Comparison of ENCODE assay signal across 1 fruit fly cellular context in genomic region chr3L:14801854-14802616, dm6.
TF ChIP-seq lines count a peak whose summit lies in the region.

TSS of gene NHP2 (minus strand) at chr3L:14802168.

TF ChIP-seq in whole organism, embryonic, 481 proteins besides CTCF, POLR2A, EP300 and RAD21 (continued from another document):
- TF ChIP-seq CG6791 (GFP tag; IDR thresholded peaks at IDR 0.05; lab: Robert Waterston, UW; ENCODE audit: partially characterized antibody) (peak; percentile 75), gsb (GFP tag; IDR thresholded peaks at IDR 0.05; lab: Robert Waterston, UW) (peak; percentile 66), CG13624 (GFP tag; optimal IDR thresholded peaks at IDR 0.05; lab: Kevin White, UChicago) (peak; percentile 49), Nf-YC (tag; optimal IDR thresholded peaks at IDR 0.05; lab: Kevin White, UChicago) (no peak), CG8388 (GFP tag; optimal IDR thresholded peaks at IDR 0.05; lab: Kevin White, UChicago) (peak; percentile 80), Dref (GFP tag; IDR thresholded peaks at IDR 0.05; lab: Robert Waterston, UW) (no peak), Xbp1 (GFP tag; optimal IDR thresholded peaks at IDR 0.05; lab: Kevin White, UChicago) (peak; percentile 87), CG4854 (GFP tag; optimal IDR thresholded peaks at IDR 0.05; lab: Kevin White, UChicago) (peak; percentile 38), nerfin-2 (GFP tag; IDR thresholded peaks at IDR 0.05; lab: Robert Waterston, UW; ENCODE audit: partially characterized antibody) (no peak), CG8944 (GFP tag; optimal IDR thresholded peaks at IDR 0.05; lab: Kevin White, UChicago) (no peak), eyg (GFP tag; optimal IDR thresholded peaks at IDR 0.05; lab: Kevin White, UChicago) (peak; percentile 45), inv (GFP tag; IDR thresholded peaks at IDR 0.05; lab: Robert Waterston, UW; ENCODE audit: partially characterized antibody) (no peak), pros (GFP tag; optimal IDR thresholded peaks at IDR 0.05; lab: Kevin White, UChicago) (no peak), CG8281 (tag; optimal IDR thresholded peaks at IDR 0.05; lab: Kevin White, UChicago) (no peak), croc (GFP tag; conservative IDR thresholded peaks at IDR 0.05; lab: Robert Waterston, UW) (no peak), Ada2b (GFP tag; IDR thresholded peaks at IDR 0.05; lab: Robert Waterston, UW) (peak; percentile 63), D19A (tag; optimal IDR thresholded peaks at IDR 0.05; lab: Kevin White, UChicago) (peak; percentile 77), CG10366 (GFP tag; IDR thresholded peaks at IDR 0.05; lab: Robert Waterston, UW) (peak; percentile 77), tup (GFP tag; optimal IDR thresholded peaks at IDR 0.05; lab: Kevin White, UChicago) (peak; percentile 63), Stat92E (GFP tag; optimal IDR thresholded peaks at IDR 0.05; lab: Kevin White, UChicago) (peak in 1 of 3 experiments; percentile 24), CG17829 (tag; optimal IDR thresholded peaks at IDR 0.05; lab: Kevin White, UChicago) (peak; percentile 86), mam (GFP tag; optimal IDR thresholded peaks at IDR 0.05; lab: Kevin White, UChicago) (peak; percentile 65), Lhr (GFP tag; optimal IDR thresholded peaks at IDR 0.05; lab: Kevin White, UChicago) (peak; percentile 89), CG31365 (tag; optimal IDR thresholded peaks at IDR 0.05; lab: Kevin White, UChicago) (peak; percentile 36), fu2 (GFP tag; optimal IDR thresholded peaks at IDR 0.05; lab: Kevin White, UChicago) (peak; percentile 18), kni (GFP tag; optimal IDR thresholded peaks at IDR 0.05; lab: Kevin White, UChicago) (no peak), CG1832 (GFP tag; optimal IDR thresholded peaks at IDR 0.05; lab: Kevin White, UChicago) (no peak), Dll (GFP tag; IDR thresholded peaks at IDR 0.05; lab: Robert Waterston, UW; ENCODE audit: partially characterized antibody) (peak; percentile 35; the same call in 1 of the 4 replicates), ro (GFP tag; IDR thresholded peaks at IDR 0.05; lab: Robert Waterston, UW) (no peak), CG1602 (GFP tag; optimal IDR thresholded peaks at IDR 0.05; lab: Kevin White, UChicago) (peak; percentile 73), CG8924 (tag; optimal IDR thresholded peaks at IDR 0.05; lab: Kevin White, UChicago) (peak; percentile 83), CG2875 (GFP tag; optimal IDR thresholded peaks at IDR 0.05; lab: Kevin White, UChicago) (peak; percentile 67), Dbx (GFP tag; IDR thresholded peaks at IDR 0.05; lab: Robert Waterston, UW) (peak; percentile 87), H15 (GFP tag; IDR thresholded peaks at IDR 0.05; lab: Robert Waterston, UW) (no peak; the same call in 1 of the 3 replicates), CG8765 (GFP tag; IDR thresholded peaks at IDR 0.05; lab: Robert Waterston, UW) (no peak), CG6813 (GFP tag; optimal IDR thresholded peaks at IDR 0.05; lab: Kevin White, UChicago) (peak; percentile 79), Mes4 (GFP tag; optimal IDR thresholded peaks at IDR 0.05; lab: Kevin White, UChicago) (no peak), TFAM (GFP tag; optimal IDR thresholded peaks at IDR 0.05; lab: Kevin White, UChicago) (no peak), CG18619 (GFP tag; optimal IDR thresholded peaks at IDR 0.05; lab: Kevin White, UChicago) (peak; percentile 85), CG7786 (GFP tag; optimal IDR thresholded peaks at IDR 0.05; lab: Kevin White, UChicago) (peak; percentile 59), tio (GFP tag; optimal IDR thresholded peaks at IDR 0.05; lab: Kevin White, UChicago) (no peak), Hand (GFP tag; optimal IDR thresholded peaks at IDR 0.05; lab: Kevin White, UChicago) (peak; percentile 77), CG12391 (tag; optimal IDR thresholded peaks at IDR 0.05; lab: Kevin White, UChicago) (peak; percentile 88), dimm (GFP tag; IDR thresholded peaks at IDR 0.05; lab: Robert Waterston, UW) (no peak; the same call in 1 of the 2 replicates), cg (GFP tag; optimal IDR thresholded peaks at IDR 0.05; lab: Kevin White, UChicago) (no peak), grn (GFP tag; optimal IDR thresholded peaks at IDR 0.05; lab: Kevin White, UChicago) (no peak), CG15601 (tag; optimal IDR thresholded peaks at IDR 0.05; lab: Kevin White, UChicago) (peak; percentile 68), CG7839 (tag; optimal IDR thresholded peaks at IDR 0.05; lab: Kevin White, UChicago) (peak; percentile 86), bbx (GFP tag; IDR thresholded peaks at IDR 0.05; lab: Robert Waterston, UW; ENCODE audit: partially characterized antibody) (no peak), CG30431 (GFP tag; optimal IDR thresholded peaks at IDR 0.05; lab: Kevin White, UChicago) (peak; percentile 57), CG15479 (GFP tag; optimal IDR thresholded peaks at IDR 0.05; lab: Kevin White, UChicago) (no peak), pzg (GFP tag; optimal IDR thresholded peaks at IDR 0.05; lab: Kevin White, UChicago) (peak; percentile 94), Abd-B (GFP tag; optimal IDR thresholded peaks at IDR 0.05; lab: Kevin White, UChicago) (no peak), CG3163 (GFP tag; optimal IDR thresholded peaks at IDR 0.05; lab: Kevin White, UChicago) (no peak), CG14965 (GFP tag; optimal IDR thresholded peaks at IDR 0.05; lab: Kevin White, UChicago; ENCODE audit: borderline replicate concordance) (no peak), Taf1 (GFP tag; IDR thresholded peaks at IDR 0.05; lab: Robert Waterston, UW) (peak; percentile 45; the same call in 1 of the 2 replicates), maf-S (GFP tag; optimal IDR thresholded peaks at IDR 0.05; lab: Kevin White, UChicago) (peak; percentile 52), CG18476 (GFP tag; optimal IDR thresholded peaks at IDR 0.05; lab: Kevin White, UChicago) (peak; percentile 75), CG4820 (GFP tag; optimal IDR thresholded peaks at IDR 0.05; lab: Kevin White, UChicago) (peak; percentile 62), Ptx1 (GFP tag; IDR thresholded peaks at IDR 0.05; lab: Robert Waterston, UW) (peak; percentile 77), CG11723 (GFP tag; optimal IDR thresholded peaks at IDR 0.05; lab: Kevin White, UChicago) (no peak), wor (GFP tag; IDR thresholded peaks at IDR 0.05; lab: Robert Waterston, UW) (0 out of 2 replicates have a peak, but pooled peaks have one; percentile 28), Opbp (GFP tag; IDR thresholded peaks at IDR 0.05; lab: Robert Waterston, UW; ENCODE audit: partially characterized antibody) (no peak), CG4404 (GFP tag; IDR thresholded peaks at IDR 0.05; lab: Robert Waterston, UW) (no peak), Fer1 (GFP tag; optimal IDR thresholded peaks at IDR 0.05; lab: Kevin White, UChicago) (peak; percentile 89), CG2202 (tag; optimal IDR thresholded peaks at IDR 0.05; lab: Kevin White, UChicago) (peak; percentile 70), CG1792 (GFP tag; optimal IDR thresholded peaks at IDR 0.05; lab: Kevin White, UChicago) (peak; percentile 40), shn (GFP tag; optimal IDR thresholded peaks at IDR 0.05; lab: Kevin White, UChicago) (peak; percentile 40), CG6683 (GFP tag; optimal IDR thresholded peaks at IDR 0.05; lab: Kevin White, UChicago) (peak; percentile 50), CG6689 (GFP tag; IDR thresholded peaks at IDR 0.05; lab: Robert Waterston, UW) (peak; percentile 77), CG10959 (GFP tag; IDR thresholded peaks at IDR 0.05; lab: Robert Waterston, UW) (peak; percentile 69), al (GFP tag; IDR thresholded peaks at IDR 0.05; lab: Robert Waterston, UW) (peak; percentile 63), CG9215 (GFP tag; IDR thresholded peaks at IDR 0.05; lab: Robert Waterston, UW) (peak; percentile 66; the same call in 1 of the 2 replicates), CG4617 (GFP tag; optimal IDR thresholded peaks at IDR 0.05; lab: Kevin White, UChicago; ENCODE audit: borderline replicate concordance) (peak; percentile 85), CG17361 (GFP tag; IDR thresholded peaks at IDR 0.05; lab: Robert Waterston, UW) (peak; percentile 80), cas (GFP tag; IDR thresholded peaks at IDR 0.05; lab: Robert Waterston, UW) (peak; percentile 76), CG14860 (GFP tag; IDR thresholded peaks at IDR 0.05; lab: Robert Waterston, UW; ENCODE audit: partially characterized antibody) (no peak), CG9727 (GFP tag; optimal IDR thresholded peaks at IDR 0.05; lab: Kevin White, UChicago) (peak; percentile 87), nmo (GFP tag; optimal IDR thresholded peaks at IDR 0.05; lab: Kevin White, UChicago) (peak; percentile 85), so (GFP tag; IDR thresholded peaks at IDR 0.05; lab: Robert Waterston, UW) (peak; percentile 80; the same call in 2 of the 3 replicates), CG11696 (GFP tag; IDR thresholded peaks at IDR 0.05; lab: Robert Waterston, UW) (peak; percentile 37; the same call in 1 of the 2 replicates), CG10979 (tag; optimal IDR thresholded peaks at IDR 0.05; lab: Kevin White, UChicago) (peak; percentile 83), CG3281 (GFP tag; optimal IDR thresholded peaks at IDR 0.05; lab: Kevin White, UChicago) (peak; percentile 83), tll (GFP tag; optimal IDR thresholded peaks at IDR 0.05; lab: Kevin White, UChicago) (no peak), CHES-1-like (GFP tag; optimal IDR thresholded peaks at IDR 0.05; lab: Kevin White, UChicago) (peak; percentile 21), Bgb (GFP tag; IDR thresholded peaks at IDR 0.05; lab: Robert Waterston, UW; ENCODE audit: partially characterized antibody) (0 out of 2 replicates have a peak, but pooled peaks have one; percentile 18), D (optimal IDR thresholded peaks at IDR 0.05; lab: Kevin White, UChicago) (no peak), D (GFP tag; optimal IDR thresholded peaks at IDR 0.05; lab: Kevin White, UChicago) (peak; percentile 57), CG31441 (GFP tag; IDR thresholded peaks at IDR 0.05; lab: Robert Waterston, UW) (peak; percentile 92), Neu2 (GFP tag; optimal IDR thresholded peaks at IDR 0.05; lab: Kevin White, UChicago; ENCODE audit: borderline replicate concordance) (peak; percentile 60), ewg (GFP tag; optimal IDR thresholded peaks at IDR 0.05; lab: Kevin White, UChicago) (no peak), CG2116 (GFP tag; optimal IDR thresholded peaks at IDR 0.05; lab: Kevin White, UChicago) (peak; percentile 72), CG14710 (tag; optimal IDR thresholded peaks at IDR 0.05; lab: Kevin White, UChicago) (peak; percentile 83), pita (GFP tag; optimal IDR thresholded peaks at IDR 0.05; lab: Kevin White, UChicago) (peak; percentile 79), Sin3A (optimal IDR thresholded peaks at IDR 0.05; lab: Kevin White, UChicago) (peak; percentile 22), cato (GFP tag; optimal IDR thresholded peaks at IDR 0.05; lab: Kevin White, UChicago; ENCODE audit: borderline replicate concordance) (no peak), kay (GFP tag; optimal IDR thresholded peaks at IDR 0.05; lab: Kevin White, UChicago) (peak; percentile 44), CG30403 (GFP tag; optimal IDR thresholded peaks at IDR 0.05; lab: Kevin White, UChicago) (peak; percentile 90), sc (optimal IDR thresholded peaks at IDR 0.05; lab: Kevin White, UChicago) (no peak), sc (GFP tag; optimal IDR thresholded peaks at IDR 0.05; lab: Kevin White, UChicago) (no peak), CG12942 (GFP tag; optimal IDR thresholded peaks at IDR 0.05; lab: Kevin White, UChicago) (peak; percentile 67)
TF ChIP-seq in whole organism, embryonic: peak in this region for 331.
